Fruit fly (Drosophila melanogaster): ENCODE results near the gene CG3817.

CG3817 gene

dm6 chr3R:14853767-14854191 is 44.8 kb upstream of the CG3817 start (continued):
- TF ChIP-seq CG8089 (GFP tag; optimal IDR thresholded peaks at IDR 0.05) (no peak), tll (GFP tag; optimal IDR thresholded peaks at IDR 0.05) (peak in 1 of 2 experiments; percentile 97), nau (GFP tag; optimal IDR thresholded peaks at IDR 0.05) (peak; percentile 24), CG10321 (GFP tag; IDR thresholded peaks at IDR 0.05) (no peak), CG9876 (GFP tag; optimal IDR thresholded peaks at IDR 0.05) (no peak), ttk (GFP tag; IDR thresholded peaks at IDR 0.05) (no peak), chm (GFP tag; IDR thresholded peaks at IDR 0.05) (peak; percentile 80; the same call in 1 of the 2 replicates), HLHmδ (GFP tag; optimal IDR thresholded peaks at IDR 0.05) (peak; percentile 62), kni (GFP tag; optimal IDR thresholded peaks at IDR 0.05) (peak; percentile 80), Bdp1 (GFP tag; optimal IDR thresholded peaks at IDR 0.05) (no peak), CG14050 (GFP tag; IDR thresholded peaks at IDR 0.05) (no peak), lab (GFP tag; optimal IDR thresholded peaks at IDR 0.05) (peak; percentile 87), CG17612 (GFP tag; IDR thresholded peaks at IDR 0.05) (no peak), CG7357 (GFP tag; IDR thresholded peaks at IDR 0.05) (no peak), PHDP (tag; optimal IDR thresholded peaks at IDR 0.05) (peak; percentile 63), pho (GFP tag; optimal IDR thresholded peaks at IDR 0.05) (peak; percentile 24), D19A (tag; optimal IDR thresholded peaks at IDR 0.05) (no peak), Hr78 (GFP tag; optimal IDR thresholded peaks at IDR 0.05) (no peak), D (optimal IDR thresholded peaks at IDR 0.05) (peak; percentile 54), D (GFP tag; optimal IDR thresholded peaks at IDR 0.05) (no peak), CG12744 (GFP tag; optimal IDR thresholded peaks at IDR 0.05) (no peak), odd (GFP tag; optimal IDR thresholded peaks at IDR 0.05) (peak; percentile 82), CG8924 (tag; optimal IDR thresholded peaks at IDR 0.05) (peak; percentile 27), pnt (GFP tag; optimal IDR thresholded peaks at IDR 0.05) (no peak), CG12155 (GFP tag; optimal IDR thresholded peaks at IDR 0.05) (no peak), ro (GFP tag; IDR thresholded peaks at IDR 0.05) (no peak), CG8290 (GFP tag; optimal IDR thresholded peaks at IDR 0.05) (no peak), CG8290 (tag; optimal IDR thresholded peaks at IDR 0.05) (peak in 1 of 2 experiments; percentile 64), CG5953 (GFP tag; IDR thresholded peaks at IDR 0.05) (no peak), slbo (GFP tag; IDR thresholded peaks at IDR 0.05) (no peak), HmgZ (tag; optimal IDR thresholded peaks at IDR 0.05) (peak; percentile 71), prd (optimal IDR thresholded peaks at IDR 0.05) (no peak), prd (GFP tag; IDR thresholded peaks at IDR 0.05) (no peak), Hmx (GFP tag; optimal IDR thresholded peaks at IDR 0.05) (no peak), oc (tag; optimal IDR thresholded peaks at IDR 0.05) (peak; percentile 63), CG4820 (GFP tag; optimal IDR thresholded peaks at IDR 0.05) (no peak), CG11398 (GFP tag; optimal IDR thresholded peaks at IDR 0.05) (no peak), ham (GFP tag; IDR thresholded peaks at IDR 0.05) (no peak), C15 (GFP tag; IDR thresholded peaks at IDR 0.05) (no peak), Sox100B (GFP tag; optimal IDR thresholded peaks at IDR 0.05) (no peak), CG30403 (GFP tag; optimal IDR thresholded peaks at IDR 0.05) (no peak), Blimp-1 (GFP tag; optimal IDR thresholded peaks at IDR 0.05) (peak; percentile 30), CG32532 (GFP tag; IDR thresholded peaks at IDR 0.05) (peak; percentile 86; the same call in 1 of the 2 replicates), CG15696 (tag; optimal IDR thresholded peaks at IDR 0.05) (no peak), CG4404 (GFP tag; IDR thresholded peaks at IDR 0.05) (no peak), CG13296 (GFP tag; optimal IDR thresholded peaks at IDR 0.05) (peak; percentile 64), CG13123 (GFP tag; optimal IDR thresholded peaks at IDR 0.05) (no peak), CG2875 (GFP tag; optimal IDR thresholded peaks at IDR 0.05) (no peak), crp (GFP tag; optimal IDR thresholded peaks at IDR 0.05) (no peak), pita (GFP tag; optimal IDR thresholded peaks at IDR 0.05) (no peak), CG1602 (GFP tag; optimal IDR thresholded peaks at IDR 0.05) (no peak), H15 (GFP tag; IDR thresholded peaks at IDR 0.05) (no peak)
